Worm (Caenorhabditis elegans) whole organism, L3 larva: ENCODE results near the gene srlf-36.

Experiments
- R02D3.7 ChIP-seq: fragments of 150-350 bp; optimal IDR thresholded peaks from 2 replicates; lab custom pipeline; 2014; ENCODE audit warnings: missing biosample characterization, missing genetic modification characterization
- ZK546.5 ChIP-seq: sonication (generic microtip); optimal IDR thresholded peaks from 2 replicates; lab custom pipeline; 2017; ENCODE audit warnings: missing biosample characterization, missing genetic modification characterization
- aly-2 ChIP-seq: fragments of 150-350 bp; optimal IDR thresholded peaks from 2 replicates; lab custom pipeline; 2014; ENCODE audit warnings: missing biosample characterization, missing genetic modification characterization
- ama-1 ChIP-seq: fragments of 150-350 bp; optimal IDR thresholded peaks from 2 replicates; lab custom pipeline; 2018
- ceh-82 ChIP-seq: fragments of 150-350 bp; optimal IDR thresholded peaks from 2 replicates; lab custom pipeline; 2014; ENCODE audit warnings: missing biosample characterization, missing genetic modification characterization
- ceh-9 ChIP-seq: sonication (generic microtip); optimal IDR thresholded peaks from 2 replicates; lab custom pipeline; 2018; ENCODE audit warnings: missing biosample characterization, missing genetic modification characterization
- egl-27 ChIP-seq: sonication (generic microtip); optimal IDR thresholded peaks from 4 replicates; lab custom pipeline; 2017; ENCODE audit warnings: missing biosample characterization, missing genetic modification reagents, missing genetic modification characterization
- egl-5 ChIP-seq: fragments of 150-350 bp; optimal IDR thresholded peaks from 2 replicates; lab custom pipeline; 2017; ENCODE audit warnings: missing biosample characterization, missing genetic modification reagents, missing genetic modification characterization, inconsistent platforms
- elt-1 ChIP-seq: fragments of 150-350 bp; optimal IDR thresholded peaks from 2 replicates; lab custom pipeline; 2014; ENCODE audit warnings: missing biosample characterization, missing genetic modification characterization
- elt-2 ChIP-seq: sonication (generic microtip); optimal IDR thresholded peaks from 2 replicates; lab custom pipeline; 2016; ENCODE audit warnings: missing genetic modification reagents, mild to moderate bottlenecking, missing genetic modification characterization, missing compliant biosample characterization
- fkh-10 ChIP-seq: sonication (generic microtip); optimal IDR thresholded peaks from 2 replicates; lab custom pipeline; 2017; ENCODE audit warnings: missing biosample characterization, missing genetic modification reagents, missing genetic modification characterization
- fos-1 ChIP-seq: fragments of 150-350 bp; optimal IDR thresholded peaks from 2 replicates; lab custom pipeline; 2014; ENCODE audit warnings: missing biosample characterization, missing genetic modification characterization
- jun-1 ChIP-seq: fragments of 150-350 bp; optimal IDR thresholded peaks from 2 replicates; lab custom pipeline; 2014; ENCODE audit warnings: missing biosample characterization, missing genetic modification reagents, missing genetic modification characterization
- lin-39 ChIP-seq: fragments of 150-350 bp; optimal IDR thresholded peaks from 2 replicates; lab custom pipeline; 2018; ENCODE audit warnings: missing biosample characterization, missing genetic modification reagents, missing genetic modification characterization
- lsy-12 ChIP-seq: sonication (generic microtip); optimal IDR thresholded peaks from 2 replicates; lab custom pipeline; 2016; ENCODE audit warnings: mild to moderate bottlenecking, missing genetic modification characterization, missing compliant biosample characterization
- mml-1 ChIP-seq: fragments of 150-350 bp; sonication (generic microtip); optimal IDR thresholded peaks from 3 replicates; lab custom pipeline; 2014; ENCODE audit warnings: missing biosample characterization, missing genetic modification characterization
- nfya-1 ChIP-seq: sonication (generic microtip); optimal IDR thresholded peaks from 2 replicates; lab custom pipeline; 2017; ENCODE audit warnings: missing genetic modification characterization, mild to moderate bottlenecking, missing compliant biosample characterization, antibody characterized with exemption, moderate library complexity; ENCODE audit not compliant: insufficient read depth
- nhr-11 ChIP-seq: fragments of 150-350 bp; optimal IDR thresholded peaks from 2 replicates; lab custom pipeline; 2014; ENCODE audit warnings: missing biosample characterization, missing genetic modification characterization
- nhr-12 ChIP-seq: fragments of 150-350 bp; optimal IDR thresholded peaks from 2 replicates; lab custom pipeline; 2014; ENCODE audit warnings: missing biosample characterization, missing genetic modification characterization
- nhr-23 ChIP-seq: fragments of 150-350 bp; optimal IDR thresholded peaks from 2 replicates; lab custom pipeline; 2014; ENCODE audit warnings: missing biosample characterization, missing genetic modification reagents, missing genetic modification characterization
- nhr-237 ChIP-seq: fragments of 150-350 bp; optimal IDR thresholded peaks from 2 replicates; lab custom pipeline; 2014; ENCODE audit warnings: missing biosample characterization, missing genetic modification characterization
- nhr-28 ChIP-seq: fragments of 150-350 bp; optimal IDR thresholded peaks from 2 replicates; lab custom pipeline; 2014; ENCODE audit warnings: missing biosample characterization, missing genetic modification characterization
- nhr-43 ChIP-seq: sonication (generic microtip); optimal IDR thresholded peaks from 2 replicates; lab custom pipeline; 2016; ENCODE audit warnings: mild to moderate bottlenecking, missing genetic modification characterization, missing compliant biosample characterization; ENCODE audit not compliant: poor library complexity, severe bottlenecking
- nhr-77 ChIP-seq: fragments of 150-350 bp; optimal IDR thresholded peaks from 2 replicates; lab custom pipeline; 2014; ENCODE audit warnings: missing biosample characterization, missing genetic modification characterization
- pha-4 ChIP-seq: fragments of 150-350 bp; optimal IDR thresholded peaks from 2 replicates; lab custom pipeline; 2014; ENCODE audit warnings: missing biosample characterization, missing genetic modification reagents, missing genetic modification characterization
- pqm-1 ChIP-seq: fragments of 150-350 bp; optimal IDR thresholded peaks from 2 replicates; lab custom pipeline; 2017; ENCODE audit warnings: missing biosample characterization, missing genetic modification characterization, inconsistent platforms
- sea-2 ChIP-seq: fragments of 150-350 bp; sonication (generic microtip); optimal IDR thresholded peaks from 4 replicates; lab custom pipeline; 2014; ENCODE audit warnings: missing biosample characterization, missing genetic modification reagents, missing genetic modification characterization
- skn-1 ChIP-seq: fragments of 150-350 bp; optimal IDR thresholded peaks from 2 replicates; lab custom pipeline; 2014; ENCODE audit warnings: missing biosample characterization, missing genetic modification characterization
- snpc-4 ChIP-seq: fragments of 150-350 bp; optimal IDR thresholded peaks from 2 replicates; lab custom pipeline; 2014; ENCODE audit warnings: missing biosample characterization, missing genetic modification characterization
- unc-62 ChIP-seq: fragments of 150-350 bp; sonication (generic microtip); optimal IDR thresholded peaks from 4 replicates; lab custom pipeline; 2014; ENCODE audit warnings: missing biosample characterization, missing genetic modification reagents, missing genetic modification characterization
- zag-1 ChIP-seq: fragments of 150-350 bp; optimal IDR thresholded peaks from 2 replicates; lab custom pipeline; 2014; ENCODE audit warnings: missing biosample characterization, missing genetic modification characterization
- ztf-11 ChIP-seq: fragments of 150-350 bp; optimal IDR thresholded peaks from 2 replicates; lab custom pipeline; 2014; ENCODE audit warnings: missing biosample characterization, missing genetic modification characterization
- ztf-4 ChIP-seq: fragments of 150-350 bp; optimal IDR thresholded peaks from 2 replicates; lab custom pipeline; 2014; ENCODE audit warnings: missing biosample characterization, missing genetic modification characterization

srlf-36 gene

DNA sequence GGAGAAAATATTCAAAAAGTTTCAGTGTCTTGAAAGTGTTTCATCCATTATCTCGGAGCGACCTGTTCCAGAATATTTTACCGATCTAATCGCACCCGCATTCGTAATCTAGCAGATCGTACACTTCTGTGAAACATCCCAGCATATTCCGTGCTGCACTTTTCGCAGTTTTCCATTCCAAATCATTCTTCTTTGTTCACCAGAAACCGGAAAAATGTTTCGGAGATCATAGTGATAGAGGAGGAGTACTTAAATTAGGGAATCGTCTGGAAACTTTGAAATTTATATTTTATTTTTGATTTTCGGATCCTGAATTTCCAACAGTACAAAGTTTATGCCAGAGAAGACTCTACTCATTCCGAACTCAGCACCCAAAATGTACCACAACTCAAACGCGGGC, 24.1 kb downstream of the srlf-36 start, which contains the start of gene K06H6.2:
TSS of gene K06H6.2 (plus strand) at position 301 of the 400 bp plus-strand sequence.
- TF ChIP-seq ZK546.5 (tag; lab: Kevin White, UChicago) (no peak), nhr-77 (no peak), nhr-11 (no peak), lin-39 (tag; lab: Kevin White, UChicago) (no peak), nhr-12 (tag; lab: Kevin White, UChicago) (no peak), elt-1 (tag; lab: Kevin White, UChicago) (no peak), lsy-12 (tag; lab: Kevin White, UChicago) (no peak), nhr-23 (tag; lab: Kevin White, UChicago) (no peak), zag-1 (tag; lab: Kevin White, UChicago) (no peak), pqm-1 (tag; lab: Kevin White, UChicago) (no peak), nhr-43 (tag; lab: Kevin White, UChicago) (no peak)

ce11 chrV:581616-582015, 28.0 kb downstream of the srlf-36 start, which contains the start of gene nstp-7:
TSS of gene nstp-7 (plus strand) at chrV:581916.
- TF ChIP-seq nhr-77 (no peak), mml-1 (tag; lab: Kevin White, UChicago) (no peak), snpc-4 (tag; lab: Kevin White, UChicago) (no peak), nhr-12 (tag; lab: Kevin White, UChicago) (no peak), elt-1 (tag; lab: Kevin White, UChicago) (no peak), ztf-4 (no peak), ZK546.5 (tag; lab: Kevin White, UChicago) (no peak), fos-1 (tag; lab: Kevin White, UChicago) (no peak), egl-27 (tag; lab: Kevin White, UChicago) (no peak), zag-1 (tag; lab: Kevin White, UChicago) (no peak), nhr-23 (tag; lab: Kevin White, UChicago) (no peak), egl-5 (tag; lab: Kevin White, UChicago) (no peak), jun-1 (tag; lab: Kevin White, UChicago) (no peak), nhr-237 (tag; lab: Kevin White, UChicago) (no peak)

DNA sequence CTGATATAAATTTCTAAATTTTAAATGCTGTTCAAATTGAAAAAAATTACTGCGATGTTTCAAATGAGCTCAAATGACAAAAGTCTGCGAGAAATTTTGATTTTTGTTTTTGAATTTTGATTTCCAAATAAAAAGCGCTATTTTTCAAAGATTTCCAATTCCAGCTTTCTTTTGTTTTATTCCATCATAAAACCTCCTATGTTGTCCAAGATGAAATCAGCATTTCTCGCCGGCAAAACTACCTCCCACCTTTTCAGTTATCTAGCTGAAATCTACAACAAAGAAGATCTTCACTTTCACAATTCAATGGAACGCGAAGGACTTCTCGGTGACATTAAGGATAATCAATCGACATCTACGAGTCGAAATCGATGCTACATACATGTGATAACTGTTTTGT, 30.6 kb downstream of the srlf-36 start, which contains the start of gene K06H6.4:
TSS of gene K06H6.4 (plus strand) at position 301 of the 400 bp plus-strand sequence.
- TF ChIP-seq unc-62 (GFP tag; lab: Kevin White, UChicago) (no peak), elt-2 (tag; lab: Kevin White, UChicago) (no peak), skn-1 (no peak), egl-27 (tag; lab: Kevin White, UChicago) (no peak)

ce11 chrV:576918-577317, 32.7 kb downstream of the srlf-36 start:
- TF ChIP-seq ceh-9 (tag; lab: Kevin White, UChicago) (no peak), ztf-4 (no peak), pha-4 (no peak), ceh-82 (no peak), snpc-4 (tag; lab: Kevin White, UChicago) (no peak), egl-27 (tag; lab: Kevin White, UChicago) (no peak), R02D3.7 (tag; lab: Kevin White, UChicago) (no peak), unc-62 (GFP tag; lab: Kevin White, UChicago) (no peak), nhr-12 (tag; lab: Kevin White, UChicago) (no peak), lsy-12 (tag; lab: Kevin White, UChicago) (no peak), fos-1 (tag; lab: Kevin White, UChicago) (no peak), aly-2 (no peak)

DNA sequence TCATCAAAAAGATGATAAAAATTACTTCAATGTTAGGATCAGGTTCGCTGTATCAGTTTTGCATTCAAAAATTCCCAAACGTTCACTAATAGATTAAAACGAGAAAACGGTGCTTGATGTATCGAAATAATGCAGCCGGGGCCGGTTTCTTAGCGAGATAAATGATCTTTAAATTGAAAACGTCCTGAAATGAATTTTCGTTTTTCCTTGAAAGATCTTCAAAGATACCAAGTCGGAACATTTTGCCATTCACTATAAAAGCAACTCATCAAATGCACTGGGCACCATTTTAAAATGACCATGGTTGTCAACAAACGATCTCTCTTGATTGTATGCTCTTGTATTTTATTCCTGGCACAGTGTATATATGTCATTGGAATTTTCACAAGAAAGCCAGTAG, 33.5 kb downstream of the srlf-36 start, which contains the start of gene K06H6.5:
TSS of gene K06H6.5 (plus strand) at position 301 of the 400 bp plus-strand sequence.
- TF ChIP-seq unc-62 (GFP tag; lab: Kevin White, UChicago) (no peak), skn-1 (no peak), nhr-12 (tag; lab: Kevin White, UChicago) (no peak), nhr-11 (no peak), sea-2 (no peak), ceh-9 (tag; lab: Kevin White, UChicago) (no peak), ztf-11 (no peak), nhr-237 (tag; lab: Kevin White, UChicago) (no peak), nfya-1 (tag; lab: Kevin White, UChicago) (no peak), lin-39 (tag; lab: Kevin White, UChicago) (no peak), nhr-28 (tag; lab: Kevin White, UChicago) (no peak), lsy-12 (tag; lab: Kevin White, UChicago) (no peak), fkh-10 (GFP tag; lab: Kevin White, UChicago) (no peak), ama-1 (lab: Kevin White, UChicago) (no peak), pha-4 (no peak)
